Fruit fly (Drosophila melanogaster) whole organism, pupa: ENCODE results near the gene CG14205.

Experiments used
- CG13204 ChIP-seq: fragments of 200-800 bp; sonication (Bioruptor generic); optimal IDR thresholded peaks from 2 replicates; lab custom pipeline; 2018; ENCODE audit warnings: missing biosample characterization, mild to moderate bottlenecking, missing genetic modification characterization, moderate library complexity
- CG14655 ChIP-seq: fragments of 200-800 bp; sonication (Bioruptor generic); optimal IDR thresholded peaks from 3 replicates; lab custom pipeline; 2017; ENCODE audit warnings: mild to moderate bottlenecking, missing biosample characterization, missing genetic modification reagents, missing genetic modification characterization
- CG15710 ChIP-seq: fragments of 200-800 bp; sonication (Bioruptor generic); optimal IDR thresholded peaks from 2 replicates; lab custom pipeline; 2018; ENCODE audit warnings: missing biosample characterization, mild to moderate bottlenecking, missing genetic modification characterization, moderate library complexity
- CG8159 ChIP-seq: fragments of 200-800 bp; sonication (Bioruptor generic); optimal IDR thresholded peaks from 3 replicates; lab custom pipeline; 2018; ENCODE audit warnings: missing biosample characterization, mild to moderate bottlenecking, missing genetic modification characterization, moderate library complexity
- D1 ChIP-seq: fragments of 200-800 bp; sonication (Bioruptor generic); optimal IDR thresholded peaks from 2 replicates; lab custom pipeline; 2018; ENCODE audit warnings: missing biosample characterization, mild to moderate bottlenecking, missing genetic modification characterization, moderate library complexity
- Pif1A ChIP-seq: fragments of 200-800 bp; sonication (Bioruptor generic); optimal IDR thresholded peaks from 3 replicates; lab custom pipeline; 2016; ENCODE audit warnings: missing biosample characterization, missing genetic modification characterization
- Pif1B ChIP-seq: fragments of 200-800 bp; sonication (Bioruptor generic); optimal IDR thresholded peaks from 3 replicates; lab custom pipeline; 2016; ENCODE audit warnings: missing biosample characterization, missing genetic modification characterization
- fd96Ca ChIP-seq: fragments of 200-800 bp; sonication (Bioruptor generic); IDR thresholded peaks from 3 replicates; pipeline ENCODE4 v1.3.6; 2022; ENCODE audit warnings: missing biosample characterization, missing genetic modification characterization

DNA sequence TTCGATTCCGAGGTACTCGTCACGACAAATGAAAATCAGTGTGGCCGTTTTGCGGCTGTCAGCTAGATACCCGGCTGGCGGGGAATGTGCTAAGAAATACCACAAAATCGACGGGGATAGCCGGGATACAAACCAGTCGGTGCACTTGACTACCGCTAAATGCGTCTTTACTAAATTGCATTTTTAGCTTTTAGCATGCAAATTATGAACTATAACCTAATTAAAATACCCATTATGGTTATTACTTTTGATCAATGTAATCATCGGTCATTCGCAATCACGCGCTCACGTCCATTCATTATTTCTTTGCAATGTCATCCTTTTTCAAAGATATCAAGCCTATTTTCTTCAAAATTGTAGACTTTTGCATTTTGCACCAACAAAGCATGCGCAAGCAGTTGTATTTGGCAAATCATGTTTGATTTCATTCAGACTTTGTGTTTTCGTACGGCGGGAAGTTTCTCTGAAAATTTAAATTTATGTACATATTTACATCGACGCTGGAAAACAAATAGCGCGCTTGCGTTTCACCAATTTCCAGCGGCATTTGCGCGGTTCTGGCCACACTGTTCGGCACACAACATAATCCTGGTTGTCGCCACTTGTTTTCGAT, 46.0 kb downstream of the CG14205 start, which contains the start of gene Rcd-1:
- TF ChIP-seq Pif1A (no peak), CG8159 (no peak), fd96Ca (GFP tag; lab: Robert Waterston, UW) (no peak), CG13204 (GFP tag; lab: Kevin White, UChicago) (no peak), CG14655 (no peak), Pif1B (GFP tag; lab: Kevin White, UChicago) (no peak), CG15710 (no peak), D1 (tag; lab: Kevin White, UChicago) (no peak)
